Fruit fly (Drosophila melanogaster): Measurements from ENCODE around the gene loco.

The loco gene

DNA sequence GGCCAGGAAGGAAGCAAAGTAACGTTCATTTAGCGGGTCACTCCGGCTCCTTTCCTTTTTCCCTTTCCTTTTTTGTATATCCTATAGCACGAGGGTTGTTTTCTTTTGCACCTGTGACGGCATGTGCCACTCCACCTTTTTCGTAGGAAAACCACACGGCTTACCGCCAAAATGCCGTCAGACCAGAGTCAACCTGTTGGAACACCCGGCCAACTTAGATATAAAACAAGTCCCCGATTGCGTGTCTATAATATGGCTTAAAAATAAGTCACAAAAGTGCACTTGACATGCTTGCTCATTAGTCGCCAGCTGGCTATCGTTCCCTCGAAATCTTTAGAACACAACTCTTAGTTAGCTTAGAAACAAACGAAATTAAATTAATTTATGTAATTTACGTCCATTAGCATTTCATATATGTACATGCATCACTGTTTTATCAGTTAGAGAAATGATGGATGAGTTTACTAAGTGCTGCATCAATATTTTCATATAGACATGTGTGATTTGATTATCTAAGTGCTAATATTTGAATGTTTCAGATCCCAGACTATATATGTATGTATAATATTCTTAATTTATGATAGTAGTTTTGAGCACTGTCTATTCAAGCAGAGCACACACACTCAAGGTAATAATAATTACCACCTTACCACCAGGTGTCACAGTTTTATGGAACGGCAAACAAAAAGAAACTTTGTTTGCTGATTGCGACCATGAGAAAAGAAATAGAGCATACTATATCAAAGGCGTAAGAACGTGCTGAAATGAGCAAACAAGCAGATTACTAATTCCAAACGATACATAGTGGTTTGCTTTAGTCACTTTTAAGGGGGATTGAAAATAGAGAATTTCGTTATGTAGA is 4.4 kb downstream of the loco start (continued):
- TF ChIP-seq wek (GFP tag; optimal IDR thresholded peaks at IDR 0.05) = peak; percentile 25
- TF ChIP-seq HHEX (GFP tag; optimal IDR thresholded peaks at IDR 0.05) = peak; percentile 2
- peak; percentile 30 for TF ChIP-seq CG11504 (tag; optimal IDR thresholded peaks at IDR 0.05)
- TF ChIP-seq CG11560 (tag; IDR thresholded peaks at IDR 0.05) = no peak
- no peak for TF ChIP-seq zfh2 (GFP tag; optimal IDR thresholded peaks at IDR 0.05)
- TF ChIP-seq nom (GFP tag; optimal IDR thresholded peaks at IDR 0.05) = no peak
- TF ChIP-seq zen (tag; optimal IDR thresholded peaks at IDR 0.05) = no peak
- TF ChIP-seq Doc2 (GFP tag; IDR thresholded peaks at IDR 0.05) = no peak
- peak; percentile 48 for TF ChIP-seq fd64A (GFP tag; optimal IDR thresholded peaks at IDR 0.05)
- TF ChIP-seq ab (GFP tag; optimal IDR thresholded peaks at IDR 0.05) = no peak
- TF ChIP-seq dmrt99B (tag; optimal IDR thresholded peaks at IDR 0.05) = peak; percentile 16
- TF ChIP-seq CG8281 (tag; optimal IDR thresholded peaks at IDR 0.05) = no peak
- TF ChIP-seq CG43689 (GFP tag; IDR thresholded peaks at IDR 0.05) = no peak
- no peak for TF ChIP-seq repo (GFP tag; optimal IDR thresholded peaks at IDR 0.05)
- TF ChIP-seq Pdp1 (GFP tag; optimal IDR thresholded peaks at IDR 0.05) = no peak
- TF ChIP-seq dmrt11E (tag; optimal IDR thresholded peaks at IDR 0.05) = peak; percentile 23
- no peak for TF ChIP-seq Oaz (GFP tag; IDR thresholded peaks at IDR 0.05)
- TF ChIP-seq CG12744 (GFP tag; optimal IDR thresholded peaks at IDR 0.05) = no peak
- no peak for TF ChIP-seq unc-4 (GFP tag; IDR thresholded peaks at IDR 0.05; ENCODE audit: partially characterized antibody)
- TF ChIP-seq Asciz (GFP tag; optimal IDR thresholded peaks at IDR 0.05) = peak; percentile 55
- no peak for TF ChIP-seq CG11723 (GFP tag; optimal IDR thresholded peaks at IDR 0.05)
- TF ChIP-seq CG9437 (GFP tag; optimal IDR thresholded peaks at IDR 0.05) = no peak
- no peak for TF ChIP-seq NFAT (GFP tag; IDR thresholded peaks at IDR 0.05)
- TF ChIP-seq Abd-B (GFP tag; optimal IDR thresholded peaks at IDR 0.05) = no peak
- no peak for TF ChIP-seq lmd (GFP tag; IDR thresholded peaks at IDR 0.05)
- TF ChIP-seq CG10267 (tag; optimal IDR thresholded peaks at IDR 0.05) = peak; percentile 22
- TF ChIP-seq lilli (GFP tag; optimal IDR thresholded peaks at IDR 0.05) = no peak

DNA sequence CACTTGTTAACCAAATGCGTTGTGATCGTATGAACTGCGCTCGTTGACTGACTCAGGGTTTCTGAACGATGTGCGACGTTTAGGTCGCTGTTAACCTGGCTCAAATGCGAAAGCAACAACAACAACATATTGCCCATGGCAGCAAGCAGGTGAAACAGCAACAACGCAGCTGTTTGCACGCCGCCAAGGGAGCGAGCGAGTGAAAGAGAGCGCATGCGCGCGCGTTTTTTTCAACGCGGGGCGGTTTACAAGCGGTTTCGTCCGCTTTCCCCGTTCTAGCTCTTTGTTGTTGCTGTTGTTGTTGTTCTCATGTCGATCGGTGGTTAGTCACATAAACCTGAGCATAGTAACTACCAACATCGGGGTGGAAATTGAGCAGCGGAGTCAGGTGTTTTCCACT is 6.2 kb downstream of the loco start:
- TF ChIP-seq fd96Cb (tag; optimal IDR thresholded peaks at IDR 0.05) (no peak), grn (GFP tag; optimal IDR thresholded peaks at IDR 0.05) (no peak), Sry-δ (GFP tag; optimal IDR thresholded peaks at IDR 0.05) (no peak), croc (GFP tag; conservative IDR thresholded peaks at IDR 0.05) (no peak), az2 (GFP tag; optimal IDR thresholded peaks at IDR 0.05) (no peak), cg (GFP tag; optimal IDR thresholded peaks at IDR 0.05) (no peak), Gug (GFP tag; IDR thresholded peaks at IDR 0.05) (no peak), CG4707 (GFP tag; optimal IDR thresholded peaks at IDR 0.05) (no peak), CG5245 (GFP tag; optimal IDR thresholded peaks at IDR 0.05) (no peak), CG7987 (GFP tag; optimal IDR thresholded peaks at IDR 0.05) (no peak), chinmo (GFP tag; IDR thresholded peaks at IDR 0.05; ENCODE audit: partially characterized antibody) (0 out of 4 replicates have a peak, but pooled peaks have one; percentile 78), CG2889 (GFP tag; IDR thresholded peaks at IDR 0.05) (no peak), CG8290 (GFP tag; optimal IDR thresholded peaks at IDR 0.05) (no peak), CG8290 (tag; optimal IDR thresholded peaks at IDR 0.05) (no peak), lbe (GFP tag; optimal IDR thresholded peaks at IDR 0.05) (no peak), Lim3 (GFP tag; IDR thresholded peaks at IDR 0.05) (no peak), jing (GFP tag; optimal IDR thresholded peaks at IDR 0.05) (no peak), rib (GFP tag; IDR thresholded peaks at IDR 0.05) (0 out of 2 replicates have a peak, but pooled peaks have one; percentile 18), vvl (GFP tag; IDR thresholded peaks at IDR 0.05) (no peak), CG10654 (GFP tag; optimal IDR thresholded peaks at IDR 0.05) (no peak), ci (GFP tag; IDR thresholded peaks at IDR 0.05) (no peak), Mrtf (GFP tag; IDR thresholded peaks at IDR 0.05) (no peak), insv (GFP tag; optimal IDR thresholded peaks at IDR 0.05) (no peak), CG1792 (GFP tag; optimal IDR thresholded peaks at IDR 0.05) (no peak)
